Worm (Caenorhabditis elegans) whole organism, mixed stage, embryonic: ENCODE measurements around the gene C23F12.4.

Experiments used
- bed-3 ChIP-seq: fragments of 200-800 bp; sonication (Bioruptor generic); optimal IDR thresholded peaks from 3 replicates; lab custom pipeline; 2018; ENCODE audit warnings: mild to moderate bottlenecking, missing genetic modification characterization, moderate library complexity, missing compliant biosample characterization
- blmp-1 ChIP-seq: fragments of 150-350 bp; optimal IDR thresholded peaks from 2 replicates; lab custom pipeline; 2014; ENCODE audit warnings: missing biosample characterization, missing genetic modification characterization
- ceh-39 ChIP-seq: fragments of 150-350 bp; optimal IDR thresholded peaks from 2 replicates; lab custom pipeline; 2014; ENCODE audit warnings: missing biosample characterization, missing genetic modification characterization
- ceh-43 ChIP-seq: fragments of 200-800 bp; sonication (Bioruptor generic); optimal IDR thresholded peaks from 2 replicates; lab custom pipeline; 2018; ENCODE audit warnings: mild to moderate bottlenecking, missing genetic modification characterization, moderate library complexity, missing compliant biosample characterization
- ceh-83 ChIP-seq: fragments of 200-800 bp; sonication (Bioruptor generic); optimal IDR thresholded peaks from 2 replicates; lab custom pipeline; 2018; ENCODE audit warnings: mild to moderate bottlenecking, missing genetic modification characterization, missing compliant biosample characterization
- ces-1 ChIP-seq: fragments of 150-350 bp; optimal IDR thresholded peaks from 2 replicates; lab custom pipeline; 2014; ENCODE audit warnings: missing biosample characterization, missing genetic modification reagents, missing genetic modification characterization
- cnd-1 ChIP-seq: fragments of 200-800 bp; sonication (Bioruptor generic); optimal IDR thresholded peaks from 2 replicates; lab custom pipeline; 2018; ENCODE audit warnings: mild to moderate bottlenecking, missing genetic modification characterization, missing compliant biosample characterization
- drap-1 ChIP-seq: fragments of 200-800 bp; sonication (Bioruptor generic); optimal IDR thresholded peaks from 3 replicates; lab custom pipeline; 2018; ENCODE audit warnings: mild to moderate bottlenecking, missing genetic modification characterization, missing compliant biosample characterization
- elt-1 ChIP-seq: sonication (generic microtip); optimal IDR thresholded peaks from 2 replicates; lab custom pipeline; 2017; ENCODE audit warnings: missing genetic modification characterization, mild to moderate bottlenecking, missing compliant biosample characterization, antibody characterized with exemption, moderate library complexity, borderline replicate concordance; ENCODE audit not compliant: insufficient read depth
- elt-3 ChIP-seq: fragments of 150-350 bp; optimal IDR thresholded peaks from 2 replicates; lab custom pipeline; 2014; ENCODE audit warnings: missing biosample characterization, missing genetic modification characterization
- flh-1 ChIP-seq: fragments of 200-800 bp; sonication (Bioruptor generic); optimal IDR thresholded peaks from 2 replicates; lab custom pipeline; 2018; ENCODE audit warnings: mild to moderate bottlenecking, missing genetic modification characterization, moderate library complexity, missing compliant biosample characterization
- ham-2 ChIP-seq: fragments of 200-800 bp; sonication (Bioruptor generic); optimal IDR thresholded peaks from 2 replicates; lab custom pipeline; 2018; ENCODE audit warnings: mild to moderate bottlenecking, missing genetic modification characterization, missing compliant biosample characterization
- hlh-1 ChIP-seq: fragments of 150-350 bp; optimal IDR thresholded peaks from 2 replicates; lab custom pipeline; 2014; ENCODE audit warnings: missing biosample characterization, missing genetic modification reagents, missing genetic modification characterization
- lin-13 ChIP-seq: fragments of 150-350 bp; optimal IDR thresholded peaks from 2 replicates; lab custom pipeline; 2014; ENCODE audit warnings: missing biosample characterization, missing genetic modification characterization
- lin-32 ChIP-seq: fragments of 200-800 bp; sonication (Bioruptor generic); optimal IDR thresholded peaks from 2 replicates; lab custom pipeline; 2018; ENCODE audit warnings: mild to moderate bottlenecking, missing genetic modification characterization, missing compliant biosample characterization
- lsy-2 ChIP-seq: fragments of 150-350 bp; optimal IDR thresholded peaks from 2 replicates; lab custom pipeline; 2014; ENCODE audit warnings: missing biosample characterization, missing genetic modification characterization
- mab-5 ChIP-seq: fragments of 150-350 bp; optimal IDR thresholded peaks from 2 replicates; lab custom pipeline; 2014; ENCODE audit warnings: missing biosample characterization, missing genetic modification characterization
- mep-1 ChIP-seq: fragments of 150-350 bp; optimal IDR thresholded peaks from 2 replicates; lab custom pipeline; 2017; ENCODE audit warnings: missing biosample characterization, missing genetic modification reagents, missing genetic modification characterization, inconsistent platforms
- mls-2 ChIP-seq: sonication (generic microtip); optimal IDR thresholded peaks from 2 replicates; lab custom pipeline; 2016; ENCODE audit warnings: mild to moderate bottlenecking, missing genetic modification characterization, moderate library complexity, missing compliant biosample characterization
- nhr-12 ChIP-seq: fragments of 150-350 bp; optimal IDR thresholded peaks from 2 replicates; lab custom pipeline; 2014; ENCODE audit warnings: missing biosample characterization, missing genetic modification characterization
- nhr-2 ChIP-seq: fragments of 150-350 bp; optimal IDR thresholded peaks from 2 replicates; lab custom pipeline; 2014; ENCODE audit warnings: missing biosample characterization, missing genetic modification characterization
- nhr-237 ChIP-seq: fragments of 150-350 bp; optimal IDR thresholded peaks from 2 replicates; lab custom pipeline; 2014; ENCODE audit warnings: missing biosample characterization, missing genetic modification characterization
- nhr-76 ChIP-seq: sonication (generic microtip); optimal IDR thresholded peaks from 2 replicates; lab custom pipeline; 2017; ENCODE audit warnings: missing biosample characterization, missing genetic modification characterization
- pha-4 ChIP-seq: fragments of 150-350 bp; optimal IDR thresholded peaks from 2 replicates; lab custom pipeline; 2018; ENCODE audit warnings: missing biosample characterization, missing genetic modification reagents, missing genetic modification characterization
- sem-2 ChIP-seq: fragments of 200-800 bp; sonication (Bioruptor generic); optimal IDR thresholded peaks from 2 replicates; lab custom pipeline; 2018; ENCODE audit warnings: mild to moderate bottlenecking, missing genetic modification characterization, missing compliant biosample characterization
- snpc-4 ChIP-seq: fragments of 150-350 bp; optimal IDR thresholded peaks from 2 replicates; lab custom pipeline; 2014; ENCODE audit warnings: missing biosample characterization, missing genetic modification characterization
- sptf-1 ChIP-seq: sonication (generic microtip); optimal IDR thresholded peaks from 2 replicates; lab custom pipeline; 2017; ENCODE audit warnings: mild to moderate bottlenecking, missing genetic modification characterization, moderate library complexity, missing compliant biosample characterization
- tbx-8 ChIP-seq: fragments of 200-800 bp; sonication (Bioruptor generic); optimal IDR thresholded peaks from 2 replicates; lab custom pipeline; 2018; ENCODE audit warnings: mild to moderate bottlenecking, missing genetic modification characterization, moderate library complexity, missing compliant biosample characterization
- unc-120 ChIP-seq: sonication (generic microtip); optimal IDR thresholded peaks from 2 replicates; lab custom pipeline; 2017; ENCODE audit warnings: missing genetic modification characterization, missing compliant biosample characterization; ENCODE audit not compliant: poor library complexity, severe bottlenecking
- unc-39 ChIP-seq: fragments of 150-350 bp; optimal IDR thresholded peaks from 2 replicates; lab custom pipeline; 2014; ENCODE audit warnings: missing biosample characterization, missing genetic modification characterization
- zip-8 ChIP-seq: fragments of 150-350 bp; optimal IDR thresholded peaks from 2 replicates; lab custom pipeline; 2014; ENCODE audit warnings: missing biosample characterization, missing genetic modification characterization

Gene C23F12.4

DNA sequence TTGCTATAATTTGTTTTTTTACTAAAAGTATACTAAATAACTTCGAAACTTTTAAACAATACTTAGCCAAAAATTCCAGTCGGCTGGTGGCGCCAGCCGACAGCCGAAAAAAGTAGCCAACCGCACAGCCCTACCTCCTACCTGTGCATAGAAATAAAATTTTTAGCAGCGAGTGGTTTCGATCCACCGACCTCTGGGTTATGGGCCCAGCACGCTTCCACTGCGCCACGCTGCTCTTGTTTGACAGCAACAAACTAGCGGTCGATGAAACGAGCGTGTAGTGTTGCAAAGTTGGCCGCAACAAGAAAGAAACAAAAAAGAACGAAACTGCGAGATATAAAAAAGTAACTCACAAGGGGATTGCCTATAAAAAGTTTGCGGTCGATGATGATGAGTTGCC is 14.2 kb upstream of the C23F12.4 start:
- no peak for TF ChIP-seq ham-2 (GFP tag; lab: Kevin White, UChicago)
- TF ChIP-seq bed-3, result peak; percentile 30
- TF ChIP-seq drap-1 (GFP tag; lab: Kevin White, UChicago), result peak; percentile 14

DNA sequence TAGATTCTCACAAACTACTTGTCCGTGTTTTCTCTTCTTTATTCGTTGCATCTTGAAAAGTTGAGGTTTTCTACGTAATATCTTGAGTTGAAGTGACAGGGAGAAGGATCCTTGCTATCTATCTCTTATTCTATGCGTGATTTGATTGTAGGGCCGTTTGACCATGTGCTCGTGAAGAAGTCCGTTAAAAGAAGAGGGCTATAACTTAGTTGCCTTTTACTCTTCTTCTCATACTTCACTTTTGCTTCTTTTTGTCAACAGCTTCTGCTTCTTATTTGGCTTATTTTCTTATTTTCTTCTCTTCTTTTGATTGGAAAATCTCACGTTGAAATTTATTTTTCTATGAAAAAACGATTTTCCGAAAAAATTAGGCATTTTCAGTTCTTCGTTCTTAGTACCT is 13.4 kb upstream of the C23F12.4 start:
- TF ChIP-seq ceh-83 (GFP tag; lab: Kevin White, UChicago) (no peak), ces-1 (GFP tag; lab: Kevin White, UChicago) (peak; percentile 90), zip-8 (tag; lab: Kevin White, UChicago) (no peak)

DNA sequence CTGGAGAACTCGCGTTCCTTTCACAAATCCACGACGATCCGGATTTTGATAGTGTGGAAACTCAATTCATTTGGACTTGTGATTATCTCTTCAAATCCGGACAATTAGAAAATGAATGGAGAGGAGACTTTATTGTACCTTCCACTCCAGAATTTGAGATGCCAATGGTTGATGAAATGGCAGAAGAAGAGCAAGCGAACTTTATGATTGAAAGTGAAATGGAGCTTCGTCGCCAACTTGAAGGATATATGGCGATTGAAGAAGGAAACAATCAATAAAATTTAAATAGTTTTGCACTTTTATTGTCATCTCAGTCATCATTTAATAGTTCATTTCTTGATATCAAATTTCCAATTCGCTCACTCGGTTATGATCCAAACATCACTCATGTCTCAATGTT is 1.5 kb downstream of the C23F12.4 start:
- TF ChIP-seq hlh-1 (tag; lab: Kevin White, UChicago) (no peak), elt-3 (tag; lab: Kevin White, UChicago) (no peak), ham-2 (GFP tag; lab: Kevin White, UChicago) (no peak), mab-5 (tag; lab: Kevin White, UChicago) (no peak), unc-120 (no peak), lin-13 (tag; lab: Kevin White, UChicago) (no peak), cnd-1 (tag; lab: Kevin White, UChicago) (no peak)

DNA sequence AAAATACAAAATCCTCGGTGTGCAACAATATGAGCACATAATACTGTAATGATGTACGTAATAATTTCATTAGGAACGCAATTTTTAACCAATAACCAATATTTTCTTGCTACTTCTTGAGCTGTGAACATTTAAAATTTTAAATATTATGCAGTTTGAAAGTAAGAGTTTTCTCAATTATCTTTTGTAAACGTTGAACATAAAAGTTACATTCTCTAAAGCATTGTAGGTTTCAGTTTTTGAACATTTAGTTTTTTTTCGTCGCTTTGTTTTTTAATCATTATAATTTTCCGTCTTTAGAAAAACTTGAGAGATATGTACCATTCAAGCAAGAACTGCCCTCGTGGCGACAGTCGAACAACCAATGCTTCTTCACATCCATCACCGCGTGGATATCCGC is 4.2 kb downstream of the C23F12.4 start, which contains the start of gene C23F12.3:
TSS of gene C23F12.3 (plus strand) at position 301 of the 400 bp plus-strand sequence.
- TF ChIP-seq ceh-43 (no peak), sem-2 (GFP tag; lab: Kevin White, UChicago) (no peak), elt-1 (tag; lab: Kevin White, UChicago) (no peak), lsy-2 (tag; lab: Kevin White, UChicago) (no peak), flh-1 (GFP tag; lab: Kevin White, UChicago) (no peak), mab-5 (tag; lab: Kevin White, UChicago) (no peak), elt-3 (tag; lab: Kevin White, UChicago) (no peak), nhr-2 (tag; lab: Kevin White, UChicago) (no peak), pha-4 (tag; lab: Kevin White, UChicago) (no peak), ceh-39 (tag; lab: Kevin White, UChicago) (no peak), snpc-4 (no peak), tbx-8 (GFP tag; lab: Kevin White, UChicago) (no peak), ham-2 (GFP tag; lab: Kevin White, UChicago) (no peak), drap-1 (GFP tag; lab: Kevin White, UChicago) (no peak), nhr-12 (tag; lab: Kevin White, UChicago) (no peak), lin-13 (tag; lab: Kevin White, UChicago) (no peak), nhr-76 (tag; lab: Kevin White, UChicago) (no peak), lin-32 (no peak)

DNA sequence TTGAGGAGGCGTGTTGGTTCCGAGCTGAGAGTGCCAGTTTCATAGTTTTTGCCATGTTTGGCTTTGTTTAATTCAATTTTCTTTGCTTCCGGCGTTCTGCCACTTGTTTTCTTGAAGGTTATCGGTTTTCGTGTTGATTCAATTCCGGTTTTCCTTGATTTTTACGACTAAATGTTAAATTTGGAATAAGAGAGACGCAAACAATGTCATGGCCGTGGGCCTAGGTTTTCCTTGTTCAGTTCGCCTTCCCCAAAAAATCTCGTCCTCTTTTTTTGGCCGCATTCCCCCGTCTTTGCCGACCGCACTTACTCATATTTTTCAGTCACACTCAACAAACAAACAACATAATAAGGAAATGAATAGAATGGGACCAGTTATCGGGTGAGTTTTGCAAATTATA is 6.6 kb downstream of the C23F12.4 start, which contains the start of gene C23F12.9:
TSS of gene C23F12.9 (plus strand) at position 301 of the 400 bp plus-strand sequence.
- TF ChIP-seq blmp-1 (no peak), nhr-2 (tag; lab: Kevin White, UChicago) (no peak), elt-1 (tag; lab: Kevin White, UChicago) (no peak), nhr-76 (tag; lab: Kevin White, UChicago) (no peak), bed-3 (no peak), drap-1 (GFP tag; lab: Kevin White, UChicago) (no peak), ham-2 (GFP tag; lab: Kevin White, UChicago) (no peak)
- TF ChIP-seq, all 35 proteins: peak for 0

DNA sequence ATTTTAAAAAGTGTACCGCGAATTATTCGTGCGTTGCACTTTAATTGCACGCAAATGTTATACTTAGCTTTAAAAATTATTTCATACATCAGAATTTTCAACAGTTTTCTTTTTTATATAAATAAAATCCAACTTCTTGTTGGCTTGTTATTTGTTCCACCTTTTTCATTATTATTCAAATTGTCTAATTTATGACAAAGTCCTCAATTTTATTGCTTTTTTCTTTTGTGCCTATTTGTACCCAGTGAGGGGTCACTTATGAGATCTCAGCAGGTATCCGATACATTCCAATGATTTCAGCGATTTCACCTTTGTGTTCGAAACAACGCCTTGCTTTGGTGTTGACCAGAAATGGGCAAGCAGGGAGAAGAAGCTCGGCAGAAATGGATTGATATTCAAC is 10.3 kb downstream of the C23F12.4 start, which contains the start of gene fln-2:
TSS of gene fln-2 (plus strand) at position 301 of the 400 bp plus-strand sequence.
- TF ChIP-seq drap-1 (GFP tag; lab: Kevin White, UChicago) (no peak), zip-8 (tag; lab: Kevin White, UChicago) (no peak), mls-2 (tag; lab: Kevin White, UChicago) (no peak), unc-39 (tag; lab: Kevin White, UChicago) (no peak), elt-3 (tag; lab: Kevin White, UChicago) (no peak), bed-3 (no peak), sem-2 (GFP tag; lab: Kevin White, UChicago) (no peak), lin-13 (tag; lab: Kevin White, UChicago) (no peak), sptf-1 (tag; lab: Kevin White, UChicago) (no peak), mep-1 (tag; lab: Kevin White, UChicago) (no peak), nhr-237 (tag; lab: Kevin White, UChicago) (no peak)
